Fruit fly (Drosophila melanogaster): Measurements from ENCODE around the gene CG10516.

Gene CG10516

DNA sequence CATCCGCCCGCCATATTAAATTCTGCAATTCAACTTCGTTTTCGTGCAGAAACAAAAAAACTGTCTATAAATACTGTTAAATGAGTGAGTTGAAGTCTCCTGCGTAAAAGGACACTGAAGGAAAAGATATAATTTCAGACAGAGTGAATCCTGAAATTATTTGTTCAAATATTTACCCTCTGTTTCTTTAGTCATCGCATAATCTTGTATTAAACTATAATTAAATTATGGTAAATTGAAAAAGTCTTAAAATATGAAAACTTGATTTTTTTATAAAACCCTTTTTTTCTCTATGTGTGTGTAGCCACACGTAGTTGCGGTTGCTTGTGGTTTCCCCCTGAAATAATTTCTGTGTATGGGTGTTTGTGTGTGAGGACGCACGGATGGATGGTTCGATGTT is 44.7 kb upstream of the CG10516 start (continued):
- no peak for TF ChIP-seq CG42726 (GFP tag; IDR thresholded peaks at IDR 0.05; ENCODE audit: partially characterized antibody)
- peak; percentile 24; the same call in 1 of the 2 replicates for TF ChIP-seq E2f2 (GFP tag; IDR thresholded peaks at IDR 0.05)
- TF ChIP-seq CG17328 (GFP tag; IDR thresholded peaks at IDR 0.05), result no peak; the same call in 1 of the 2 replicates
- TF ChIP-seq pan (optimal IDR thresholded peaks at IDR 0.05), result no peak
- peak in 1 of 2 experiments; percentile 32 for TF ChIP-seq pan (GFP tag; optimal IDR thresholded peaks at IDR 0.05 in 1 of 2, IDR thresholded peaks at IDR 0.05 in 1 of 2)
- TF ChIP-seq CG12219 (GFP tag; optimal IDR thresholded peaks at IDR 0.05), result no peak
- no peak for TF ChIP-seq CG16863 (GFP tag; optimal IDR thresholded peaks at IDR 0.05)
- TF ChIP-seq dimm (GFP tag; IDR thresholded peaks at IDR 0.05), result no peak
- TF ChIP-seq BtbVII (GFP tag; optimal IDR thresholded peaks at IDR 0.05), result no peak
- TF ChIP-seq CG17361 (GFP tag; IDR thresholded peaks at IDR 0.05), result peak; percentile 45; the same call in 1 of the 3 replicates
- TF ChIP-seq zf30C (GFP tag; optimal IDR thresholded peaks at IDR 0.05), result no peak
- peak; percentile 24 for TF ChIP-seq HHEX (GFP tag; optimal IDR thresholded peaks at IDR 0.05)
- no peak for TF ChIP-seq ato (GFP tag; IDR thresholded peaks at IDR 0.05; ENCODE audit: partially characterized antibody)
- TF ChIP-seq CG14050 (GFP tag; IDR thresholded peaks at IDR 0.05), result no peak
- TF ChIP-seq bab2 (GFP tag; optimal IDR thresholded peaks at IDR 0.05), result no peak
- no peak for TF ChIP-seq Med (GFP tag)
- peak; percentile 53 for TF ChIP-seq CoRest (tag; optimal IDR thresholded peaks at IDR 0.05)
- TF ChIP-seq CG9932 (GFP tag; IDR thresholded peaks at IDR 0.05), result no peak; the same call in 1 of the 2 replicates
- no peak for TF ChIP-seq Asciz (GFP tag; optimal IDR thresholded peaks at IDR 0.05)
- peak; percentile 10 for TF ChIP-seq fd3F (GFP tag; optimal IDR thresholded peaks at IDR 0.05)
- no peak for TF ChIP-seq CG13775 (GFP tag; optimal IDR thresholded peaks at IDR 0.05)
- peak; percentile 34; the same call in 1 of the 2 replicates for TF ChIP-seq CG32532 (GFP tag; IDR thresholded peaks at IDR 0.05)
- no peak for TF ChIP-seq tio (GFP tag; optimal IDR thresholded peaks at IDR 0.05)
- no peak for TF ChIP-seq slp2 (GFP tag; optimal IDR thresholded peaks at IDR 0.05)
- TF ChIP-seq scrt (GFP tag; optimal IDR thresholded peaks at IDR 0.05), result peak; percentile 22
- TF ChIP-seq CG30403 (GFP tag; optimal IDR thresholded peaks at IDR 0.05), result peak; percentile 41
- peak; percentile 20 for TF ChIP-seq CG10147 (GFP tag; optimal IDR thresholded peaks at IDR 0.05)
- no peak for TF ChIP-seq CG15011 (GFP tag; optimal IDR thresholded peaks at IDR 0.05)
- TF ChIP-seq chm (GFP tag; IDR thresholded peaks at IDR 0.05), result no peak
- TF ChIP-seq CG8924 (tag; optimal IDR thresholded peaks at IDR 0.05), result peak; percentile 27
- TF ChIP-seq Antp (GFP tag; optimal IDR thresholded peaks at IDR 0.05), result no peak
- TF ChIP-seq luna (GFP tag; optimal IDR thresholded peaks at IDR 0.05), result no peak
- peak; percentile 26 for TF ChIP-seq Ssrp (tag; optimal IDR thresholded peaks at IDR 0.05)
- TF ChIP-seq Dek (tag; optimal IDR thresholded peaks at IDR 0.05), result peak; percentile 35
- no peak for TF ChIP-seq CG4328 (GFP tag; optimal IDR thresholded peaks at IDR 0.05)
- peak; percentile 73 for TF ChIP-seq CG11504 (tag; optimal IDR thresholded peaks at IDR 0.05)
- TF ChIP-seq Nf-YB (GFP tag; optimal IDR thresholded peaks at IDR 0.05), result peak; percentile 8
- TF ChIP-seq CG2712 (tag; optimal IDR thresholded peaks at IDR 0.05), result peak; percentile 59
- TF ChIP-seq CG8944 (GFP tag; optimal IDR thresholded peaks at IDR 0.05), result no peak
- TF ChIP-seq CG18262 (tag; optimal IDR thresholded peaks at IDR 0.05), result peak; percentile 52
- TF ChIP-seq CG10267 (tag; optimal IDR thresholded peaks at IDR 0.05), result peak; percentile 36
- no peak for TF ChIP-seq psq (GFP tag; optimal IDR thresholded peaks at IDR 0.05)
- TF ChIP-seq Hr51 (GFP tag; optimal IDR thresholded peaks at IDR 0.05), result peak in 1 of 2 experiments; percentile 61
- TF ChIP-seq tx (GFP tag; optimal IDR thresholded peaks at IDR 0.05), result no peak
- TF ChIP-seq Scr (GFP tag; IDR thresholded peaks at IDR 0.05; ENCODE audit: partially characterized antibody), result no peak
- peak; percentile 26 for TF ChIP-seq Deaf1 (tag; optimal IDR thresholded peaks at IDR 0.05)
- peak; percentile 47 for TF ChIP-seq Sox102F (GFP tag; optimal IDR thresholded peaks at IDR 0.05)
- TF ChIP-seq CG3163 (GFP tag; optimal IDR thresholded peaks at IDR 0.05), result no peak
- TF ChIP-seq z (GFP tag; IDR thresholded peaks at IDR 0.05), result no peak
- peak; percentile 33; the same call in 1 of the 2 replicates for TF ChIP-seq E2f1 (GFP tag; IDR thresholded peaks at IDR 0.05)
- TF ChIP-seq her (GFP tag; optimal IDR thresholded peaks at IDR 0.05), result no peak

Measured in whole organism, embryonic.